Worm (Caenorhabditis elegans): Measurements from ENCODE around the gene F36F12.7.

- TF ChIP-seq aly-1 (tag; optimal IDR thresholded peaks at IDR 0.05), result no peak
- no peak for TF ChIP-seq hmbx-1 (tag; optimal IDR thresholded peaks at IDR 0.05)
- TF ChIP-seq ama-1 (optimal IDR thresholded peaks at IDR 0.05), result no peak
- TF ChIP-seq pes-1 (GFP tag; IDR thresholded peaks at IDR 0.05), result no peak
- TF ChIP-seq flt-1 (GFP tag; IDR thresholded peaks at IDR 0.05), result no peak
- no peak for TF ChIP-seq hnd-1 (tag; optimal IDR thresholded peaks at IDR 0.05)
Measured at ce11 chrV:2050790-2051189, 48.4 kb upstream of the F36F12.7 start.

Measured in whole organism, early embryonic.